Worm (Caenorhabditis elegans) whole organism, young adult: ENCODE measurements around the gene irld-30.

Experiments used
- B0019.2 ChIP-seq: fragments of 200-800 bp; sonication (Bioruptor generic); conservative IDR thresholded peaks from 2 replicates; pipeline ENCODE4 v1.3.6; 2022; ENCODE audit warnings: missing genetic modification reagents, missing genetic modification characterization, missing compliant biosample characterization
- B0035.1 ChIP-seq: sonication (generic microtip); optimal IDR thresholded peaks from 2 replicates; lab custom pipeline; 2016; ENCODE audit warnings: missing genetic modification characterization, mild to moderate bottlenecking, missing compliant biosample characterization, missing genotype, missing genetic modification reagents
- B0336.3 ChIP-seq: fragments of 200-800 bp; sonication (Bioruptor generic); IDR thresholded peaks from 2 replicates; pipeline ENCODE4 v1.3.6; 2022; ENCODE audit warnings: missing genetic modification characterization, missing compliant biosample characterization
- C17E4.6 ChIP-seq: fragments of 200-800 bp; sonication (Bioruptor generic); IDR thresholded peaks from 2 replicates; pipeline ENCODE4 v1.3.6; 2022; ENCODE audit warnings: missing genetic modification reagents, missing genetic modification characterization, missing compliant biosample characterization
- F23B12.7 ChIP-seq: sonication (generic microtip); optimal IDR thresholded peaks from 2 replicates; lab custom pipeline; 2017; ENCODE audit warnings: missing genetic modification characterization, mild to moderate bottlenecking, missing compliant biosample characterization, antibody characterized with exemption, moderate library complexity; ENCODE audit not compliant: insufficient read depth
- F33H1.4 ChIP-seq: fragments of 200-800 bp; sonication (Bioruptor generic); IDR thresholded peaks from 2 replicates; pipeline ENCODE4 v1.3.6; 2022; ENCODE audit warnings: missing genetic modification reagents, missing genetic modification characterization, missing compliant biosample characterization
- F37B4.10 ChIP-seq: fragments of 200-800 bp; sonication (Bioruptor generic); IDR thresholded peaks from 2 replicates; pipeline ENCODE4 v1.3.6; 2022; ENCODE audit warnings: missing genetic modification characterization, missing compliant biosample characterization
- F52B5.7 ChIP-seq: sonication (generic microtip); optimal IDR thresholded peaks from 2 replicates; lab custom pipeline; 2016; ENCODE audit warnings: mild to moderate bottlenecking, missing genetic modification characterization, missing compliant biosample characterization
- F57A8.1 ChIP-seq: fragments of 200-800 bp; sonication (Bioruptor generic); optimal IDR thresholded peaks from 2 replicates; lab custom pipeline; 2018; ENCODE audit warnings: mild to moderate bottlenecking, missing genetic modification characterization, moderate library complexity, missing compliant biosample characterization
- F57C9.4 ChIP-seq: sonication (generic microtip); optimal IDR thresholded peaks from 2 replicates; lab custom pipeline; 2017; ENCODE audit warnings: mild to moderate bottlenecking, missing genetic modification characterization, missing compliant biosample characterization
- T07F8.4 ChIP-seq: sonication (generic microtip); optimal IDR thresholded peaks from 2 replicates; lab custom pipeline; 2016; ENCODE audit warnings: mild to moderate bottlenecking, missing genetic modification characterization, moderate library complexity, missing compliant biosample characterization
- Y53F4B.3 ChIP-seq: fragments of 200-800 bp; sonication (Bioruptor generic); IDR thresholded peaks from 2 replicates; pipeline ENCODE4 v1.3.6; 2022; ENCODE audit warnings: missing genetic modification reagents, missing genetic modification characterization, missing compliant biosample characterization
- Y79H2A.3 ChIP-seq: fragments of 200-800 bp; sonication (Bioruptor generic); conservative IDR thresholded peaks from 2 replicates; pipeline ENCODE4 v1.3.6; 2022; ENCODE audit warnings: missing genetic modification reagents, missing genetic modification characterization, missing compliant biosample characterization
- attf-3 ChIP-seq: fragments of 200-800 bp; sonication (Bioruptor generic); conservative IDR thresholded peaks from 2 replicates; pipeline ENCODE4 v1.3.6; 2022; ENCODE audit warnings: missing genetic modification reagents, missing genetic modification characterization, missing compliant biosample characterization
- bed-1 ChIP-seq: fragments of 200-800 bp; sonication (Bioruptor generic); IDR thresholded peaks from 2 replicates; pipeline ENCODE4 v1.3.6; 2022; ENCODE audit warnings: missing genetic modification reagents, missing genetic modification characterization, missing compliant biosample characterization
- ceh-40 ChIP-seq: fragments of 200-800 bp; sonication (Bioruptor generic); IDR thresholded peaks from 2 replicates; pipeline ENCODE4 v1.3.6; 2022; ENCODE audit warnings: missing genetic modification characterization, missing compliant biosample characterization
- ceh-58 ChIP-seq: fragments of 200-800 bp; sonication (Bioruptor generic); IDR thresholded peaks from 2 replicates; pipeline ENCODE4 v1.3.6; 2022; ENCODE audit warnings: missing genetic modification characterization, missing compliant biosample characterization
- ceh-91 ChIP-seq: fragments of 200-800 bp; sonication (Bioruptor generic); IDR thresholded peaks from 2 replicates; pipeline ENCODE4 v1.3.6; 2022; ENCODE audit warnings: missing genetic modification reagents, missing genetic modification characterization, missing compliant biosample characterization
- chd-7 ChIP-seq: sonication (generic microtip); optimal IDR thresholded peaks from 2 replicates; lab custom pipeline; 2016; ENCODE audit warnings: mild to moderate bottlenecking, missing genetic modification characterization, moderate library complexity, missing compliant biosample characterization
- dox-1 ChIP-seq: fragments of 200-800 bp; sonication (Bioruptor generic); IDR thresholded peaks from 2 replicates; pipeline ENCODE4 v1.3.6; 2022; ENCODE audit warnings: missing genetic modification reagents, missing genetic modification characterization, missing compliant biosample characterization
- efl-1 ChIP-seq: fragments of 150-350 bp; optimal IDR thresholded peaks from 2 replicates; lab custom pipeline; 2014; ENCODE audit warnings: missing biosample characterization, missing genetic modification reagents, missing genetic modification characterization
- egrh-3 ChIP-seq: fragments of 200-800 bp; sonication (Bioruptor generic); IDR thresholded peaks from 2 replicates; pipeline ENCODE4 v1.3.6; 2022; ENCODE audit warnings: missing genetic modification reagents, missing genetic modification characterization, missing compliant biosample characterization
- ekl-4 ChIP-seq: fragments of 200-800 bp; sonication (Bioruptor generic); IDR thresholded peaks from 2 replicates; pipeline ENCODE4 v1.3.6; 2022; ENCODE audit warnings: missing genetic modification reagents, missing genetic modification characterization, missing compliant biosample characterization
- gei-17 ChIP-seq: fragments of 200-800 bp; sonication (Bioruptor generic); optimal IDR thresholded peaks from 2 replicates; lab custom pipeline; 2018; ENCODE audit warnings: mild to moderate bottlenecking, missing genetic modification characterization, missing compliant biosample characterization
- hmg-20 ChIP-seq: fragments of 200-800 bp; sonication (Bioruptor generic); IDR thresholded peaks from 2 replicates; pipeline ENCODE4 v1.3.6; 2022; ENCODE audit warnings: missing genetic modification reagents, missing genetic modification characterization, missing compliant biosample characterization
- hsf-1 ChIP-seq: fragments of 200-800 bp; sonication (Bioruptor generic); IDR thresholded peaks from 2 replicates; pipeline ENCODE4 v1.3.6; 2022; ENCODE audit warnings: missing genetic modification reagents, missing genetic modification characterization, missing compliant biosample characterization
- lag-1 ChIP-seq: fragments of 200-800 bp; sonication (Bioruptor generic); IDR thresholded peaks from 2 replicates; pipeline ENCODE4 v1.3.6; 2022; ENCODE audit warnings: missing genetic modification reagents, missing genetic modification characterization, missing compliant biosample characterization
- let-607 ChIP-seq, 2 experiments: fragments of 200-800 bp in 1 of 2; sonication (Bioruptor generic) in 1 of 2; sonication (generic microtip) in 1 of 2; optimal IDR thresholded peaks; 2 replicates each; lab custom pipeline; 2016 to 2018; ENCODE audit warnings: mild to moderate bottlenecking in 2 of 2, missing compliant biosample characterization in 2 of 2, missing genetic modification characterization in 2 of 2, moderate library complexity in 2 of 2, missing genotype in 1 of 2
- lsl-1 ChIP-seq: fragments of 200-800 bp; sonication (Bioruptor generic); optimal IDR thresholded peaks from 2 replicates; lab custom pipeline; 2018; ENCODE audit warnings: mild to moderate bottlenecking, missing genetic modification characterization, moderate library complexity, missing compliant biosample characterization
- madf-8 ChIP-seq: fragments of 200-800 bp; sonication (Bioruptor generic); conservative IDR thresholded peaks from 2 replicates; pipeline ENCODE4 v1.3.6; 2022; ENCODE audit warnings: missing genetic modification reagents, missing genetic modification characterization, missing compliant biosample characterization
- mel-28 ChIP-seq: sonication (generic microtip); optimal IDR thresholded peaks from 2 replicates; lab custom pipeline; 2016; ENCODE audit warnings: borderline replicate concordance, mild to moderate bottlenecking, missing genetic modification characterization, missing compliant biosample characterization
- nfya-1 ChIP-seq: sonication (generic microtip); optimal IDR thresholded peaks from 2 replicates; lab custom pipeline; 2017; ENCODE audit warnings: antibody characterized with exemption, missing compliant biosample characterization, missing genetic modification characterization, borderline replicate concordance; ENCODE audit not compliant: insufficient read depth
- rpc-1 ChIP-seq, 2 experiments: fragments of 150-350 bp in 1 of 2; sonication (generic microtip) in 1 of 2; optimal IDR thresholded peaks; 2 replicates each; lab custom pipeline; 2014 to 2018; ENCODE audit warnings: missing biosample characterization in 1 of 2, missing genetic modification characterization in 1 of 2, missing genetic modification reagents in 1 of 2, missing genotype in 1 of 2
- sdz-38 ChIP-seq: sonication (generic microtip); optimal IDR thresholded peaks from 2 replicates; lab custom pipeline; 2016; ENCODE audit warnings: missing genotype, missing genetic modification characterization, missing compliant biosample characterization
- sea-2 ChIP-seq: fragments of 200-800 bp; sonication (Bioruptor generic); IDR thresholded peaks from 2 replicates; pipeline ENCODE4 v1.3.6; 2022; ENCODE audit warnings: missing genetic modification characterization, missing compliant biosample characterization
- snpc-1.1 ChIP-seq: sonication (generic microtip); optimal IDR thresholded peaks from 2 replicates; lab custom pipeline; 2017; ENCODE audit warnings: missing genetic modification characterization, mild to moderate bottlenecking, missing compliant biosample characterization, antibody characterized with exemption, moderate library complexity, missing genotype, missing genetic modification reagents; ENCODE audit not compliant: insufficient read depth
- snpc-4 ChIP-seq, 5 experiments: fragments of 150-350 bp in 1 of 5; sonication (generic microtip) in 4 of 5; optimal IDR thresholded peaks; 2 replicates each; lab custom pipeline; 2014 to 2018; ENCODE audit warnings: missing genetic modification characterization in 5 of 5, missing biosample characterization in 3 of 5, antibody characterized with exemption in 2 of 5, mild to moderate bottlenecking in 2 of 5, missing compliant biosample characterization in 2 of 5, missing genotype in 2 of 5, moderate library complexity in 2 of 5, missing genetic modification reagents in 1 of 5
- somi-1 ChIP-seq: fragments of 200-800 bp; sonication (Bioruptor generic); optimal IDR thresholded peaks from 2 replicates; lab custom pipeline; 2018; ENCODE audit warnings: mild to moderate bottlenecking, missing genetic modification characterization, missing compliant biosample characterization
- sptf-2 ChIP-seq: fragments of 200-800 bp; sonication (Bioruptor generic); optimal IDR thresholded peaks from 2 replicates; lab custom pipeline; 2018; ENCODE audit warnings: mild to moderate bottlenecking, missing genetic modification characterization, missing compliant biosample characterization
- tbx-9 ChIP-seq: sonication (generic microtip); optimal IDR thresholded peaks from 2 replicates; lab custom pipeline; 2016; ENCODE audit warnings: borderline replicate concordance, missing genetic modification characterization, inconsistent platforms, missing compliant biosample characterization
- zfh-2 ChIP-seq: fragments of 200-800 bp; sonication (Bioruptor generic); conservative IDR thresholded peaks from 2 replicates; pipeline ENCODE4 v1.3.6; 2022; ENCODE audit warnings: missing genetic modification reagents, missing genetic modification characterization, missing compliant biosample characterization
- ztf-25 ChIP-seq: fragments of 200-800 bp; sonication (Bioruptor generic); IDR thresholded peaks from 2 replicates; pipeline ENCODE4 v1.3.6; 2022; ENCODE audit warnings: missing genetic modification reagents, missing genetic modification characterization, missing compliant biosample characterization
- ztf-28 ChIP-seq: fragments of 200-800 bp; sonication (Bioruptor generic); IDR thresholded peaks from 2 replicates; pipeline ENCODE4 v1.3.6; 2022; ENCODE audit warnings: missing genetic modification reagents, missing genetic modification characterization, missing compliant biosample characterization

Gene irld-30

ce11 chrV:2341285-2341684, at the start of gene irld-30:
Gene irld-30, minus strand, starts transcription at chrV:2341385.
- no peak for TF ChIP-seq rpc-1 (optimal IDR thresholded peaks at IDR 0.05; lab: Kevin White, UChicago)
- TF ChIP-seq rpc-1 (tag; optimal IDR thresholded peaks at IDR 0.05; lab: Kevin White, UChicago) = no peak
- TF ChIP-seq F23B12.7 (tag; lab: Kevin White, UChicago) = no peak
- no peak for TF ChIP-seq Y79H2A.3 (GFP tag; lab: Robert Waterston, UW)
- TF ChIP-seq ceh-91 (GFP tag; lab: Robert Waterston, UW) = no peak
- TF ChIP-seq B0019.2 (GFP tag; lab: Robert Waterston, UW) = no peak
- no peak for TF ChIP-seq snpc-1.1 (tag; lab: Kevin White, UChicago)
- no peak for TF ChIP-seq F57C9.4 (tag; lab: Kevin White, UChicago)
- TF ChIP-seq tbx-9 (tag; lab: Kevin White, UChicago) = no peak
- no peak for TF ChIP-seq Y53F4B.3
- TF ChIP-seq C17E4.6 (GFP tag; lab: Robert Waterston, UW) = no peak
- TF ChIP-seq let-607 (tag; optimal IDR thresholded peaks at IDR 0.05; lab: Kevin White, UChicago) = no peak
- no peak for TF ChIP-seq hmg-20
- TF ChIP-seq F37B4.10 = no peak
- no peak for TF ChIP-seq gei-17 (GFP tag; lab: Kevin White, UChicago)
- TF ChIP-seq sdz-38 = no peak
- no peak for TF ChIP-seq chd-7 (tag; lab: Kevin White, UChicago)
- no peak for TF ChIP-seq ceh-40
- TF ChIP-seq mel-28 (tag; lab: Kevin White, UChicago) = no peak
- TF ChIP-seq lsl-1 = no peak
- no peak for TF ChIP-seq B0035.1 (tag; lab: Kevin White, UChicago)

- TF ChIP-seq lag-1 (no peak), snpc-4 (GFP tag; optimal IDR thresholded peaks at IDR 0.05; lab: Kevin White, UChicago) (no peak), snpc-4 (tag; optimal IDR thresholded peaks at IDR 0.05; lab: Kevin White, UChicago) (peak in 2 of 4 experiments; percentile 11 to 69), zfh-2 (GFP tag; lab: Robert Waterston, UW) (peak; percentile 92), egrh-3 (GFP tag; lab: Robert Waterston, UW) (peak; percentile 82; the same call in 1 of the 2 replicates), nfya-1 (tag; lab: Kevin White, UChicago) (no peak)
Measured at ce11 chrV:2343572-2343971, 2.4 kb upstream of the irld-30 start.

ce11 chrV:2342083-2342482, 898 bp upstream of the irld-30 start:
- TF ChIP-seq B0336.3 (GFP tag; lab: Robert Waterston, UW) (no peak), F57A8.1 (no peak), zfh-2 (GFP tag; lab: Robert Waterston, UW) (peak; percentile 78), sptf-2 (GFP tag; lab: Kevin White, UChicago) (no peak), madf-8 (GFP tag; lab: Robert Waterston, UW) (no peak), egrh-3 (GFP tag; lab: Robert Waterston, UW) (peak; percentile 27; the same call in 1 of the 2 replicates), snpc-4 (GFP tag; optimal IDR thresholded peaks at IDR 0.05; lab: Kevin White, UChicago) (no peak), snpc-4 (tag; optimal IDR thresholded peaks at IDR 0.05; lab: Kevin White, UChicago) (peak in 1 of 4 experiments; percentile 3)
- TF ChIP-seq, all 124 proteins: peak for 3

ce11 chrV:2338538-2338937, 2.6 kb downstream of the irld-30 start, which contains the start of gene irld-29:
Gene irld-29, minus strand, starts transcription at chrV:2338638.
- TF ChIP-seq ekl-4 (GFP tag; lab: Robert Waterston, UW) (no peak), sea-2 (GFP tag; lab: Robert Waterston, UW) (no peak), egrh-3 (GFP tag; lab: Robert Waterston, UW) (no peak), ztf-28 (GFP tag; lab: Robert Waterston, UW) (no peak), efl-1 (GFP tag; lab: Kevin White, UChicago) (no peak), madf-8 (GFP tag; lab: Robert Waterston, UW) (no peak), T07F8.4 (tag; lab: Kevin White, UChicago) (no peak), attf-3 (GFP tag; lab: Robert Waterston, UW) (no peak), F33H1.4 (GFP tag; lab: Robert Waterston, UW) (no peak), hsf-1 (GFP tag; lab: Robert Waterston, UW) (no peak), somi-1 (GFP tag; lab: Kevin White, UChicago) (no peak), dox-1 (GFP tag; lab: Robert Waterston, UW) (no peak), F52B5.7 (tag; lab: Kevin White, UChicago) (no peak), bed-1 (GFP tag; lab: Robert Waterston, UW) (no peak), chd-7 (tag; lab: Kevin White, UChicago) (no peak), ceh-58 (GFP tag; lab: Robert Waterston, UW) (no peak), ztf-25 (GFP tag; lab: Robert Waterston, UW) (no peak)
